Worm (Caenorhabditis elegans): ENCODE data around the gene R07B7.2.

ce11 chrV:12038783-12039182, 20.8 kb downstream of the R07B7.2 start:
- TF ChIP-seq cnd-1 (tag; optimal IDR thresholded peaks at IDR 0.05) (no peak), unc-39 (tag; optimal IDR thresholded peaks at IDR 0.05) (no peak), elt-1 (tag; optimal IDR thresholded peaks at IDR 0.05; ENCODE audit: borderline replicate concordance, insufficient read depth) (no peak), elt-3 (tag; optimal IDR thresholded peaks at IDR 0.05) (no peak), nhr-237 (tag; optimal IDR thresholded peaks at IDR 0.05) (no peak), lin-13 (tag; optimal IDR thresholded peaks at IDR 0.05) (no peak)
